Worm (Caenorhabditis elegans) whole organism, L1 larva: ENCODE results near the gene F58E6.5.

Source experiments
- C16A3.4 ChIP-seq: fragments of 150-350 bp; optimal IDR thresholded peaks from 2 replicates; lab custom pipeline; 2014; ENCODE audit warnings: missing biosample characterization, missing genetic modification characterization
- C34B4.2 ChIP-seq: sonication (generic microtip); optimal IDR thresholded peaks from 2 replicates; lab custom pipeline; 2017; ENCODE audit warnings: mild to moderate bottlenecking, missing genetic modification characterization, missing compliant biosample characterization
- F16B12.6 ChIP-seq: fragments of 150-350 bp; optimal IDR thresholded peaks from 2 replicates; lab custom pipeline; 2014; ENCODE audit warnings: missing biosample characterization, missing genetic modification characterization
- alr-1 ChIP-seq: fragments of 200-800 bp; sonication (Bioruptor generic); optimal IDR thresholded peaks from 2 replicates; lab custom pipeline; 2018; ENCODE audit warnings: borderline replicate concordance, mild to moderate bottlenecking, missing genetic modification characterization, missing compliant biosample characterization
- ceh-82 ChIP-seq, 3 experiments: fragments of 150-350 bp in 1 of 3; sonication (generic microtip) in 2 of 3; optimal IDR thresholded peaks; 2 replicates each; lab custom pipeline; 2014 to 2017; ENCODE audit warnings: missing biosample characterization in 3 of 3, missing genetic modification characterization in 3 of 3
- ceh-90 ChIP-seq: sonication (generic microtip); optimal IDR thresholded peaks from 2 replicates; lab custom pipeline; 2016; ENCODE audit warnings: missing genetic modification characterization, missing compliant biosample characterization
- efl-3 ChIP-seq: fragments of 200-800 bp; sonication (Bioruptor generic); optimal IDR thresholded peaks from 2 replicates; lab custom pipeline; 2018; ENCODE audit warnings: mild to moderate bottlenecking, missing genetic modification characterization, missing compliant biosample characterization
- egl-13 ChIP-seq: sonication (generic microtip); optimal IDR thresholded peaks from 2 replicates; lab custom pipeline; 2016; ENCODE audit warnings: missing genotype, missing genetic modification reagents, missing genetic modification characterization, missing compliant biosample characterization
- elt-2 ChIP-seq: sonication (generic microtip); optimal IDR thresholded peaks from 2 replicates; lab custom pipeline; 2016; ENCODE audit warnings: missing genetic modification characterization, mild to moderate bottlenecking, inconsistent platforms, missing compliant biosample characterization, missing genetic modification reagents
- elt-3 ChIP-seq, 6 experiments: fragments of 150-350 bp in 1 of 6; sonication (generic microtip); optimal IDR thresholded peaks; 2 replicates each; lab custom pipeline; 2017 to 2018; ENCODE audit warnings: missing biosample characterization in 6 of 6, missing genetic modification characterization in 6 of 6, inconsistent platforms in 1 of 6
- fkh-10 ChIP-seq: sonication (generic microtip); optimal IDR thresholded peaks from 2 replicates; lab custom pipeline; 2017; ENCODE audit warnings: missing biosample characterization, missing genetic modification reagents, missing genetic modification characterization
- fkh-8 ChIP-seq: sonication (generic microtip); optimal IDR thresholded peaks from 2 replicates; lab custom pipeline; 2016; ENCODE audit warnings: mild to moderate bottlenecking, missing genetic modification characterization, missing compliant biosample characterization
- fos-1 ChIP-seq: fragments of 150-350 bp; optimal IDR thresholded peaks from 2 replicates; lab custom pipeline; 2014; ENCODE audit warnings: missing biosample characterization, missing genetic modification characterization
- hlh-17 ChIP-seq: fragments of 200-800 bp; sonication (Bioruptor generic); optimal IDR thresholded peaks from 2 replicates; lab custom pipeline; 2018; ENCODE audit warnings: missing genetic modification characterization, mild to moderate bottlenecking, missing compliant biosample characterization, moderate library complexity, borderline replicate concordance
- hlh-4 ChIP-seq: sonication (generic microtip); optimal IDR thresholded peaks from 2 replicates; lab custom pipeline; 2016; ENCODE audit warnings: mild to moderate bottlenecking, missing genetic modification characterization, missing compliant biosample characterization
- irx-1 ChIP-seq: sonication (generic microtip); optimal IDR thresholded peaks from 2 replicates; lab custom pipeline; 2016; ENCODE audit warnings: missing genetic modification characterization, missing compliant biosample characterization
- isw-1 ChIP-seq: fragments of 200-800 bp; sonication (Bioruptor generic); IDR thresholded peaks from 2 replicates; pipeline ENCODE4 v1.3.6; 2022; ENCODE audit warnings: missing genetic modification characterization, missing compliant biosample characterization
- lin-14 ChIP-seq: fragments of 200-800 bp; sonication (Bioruptor generic); optimal IDR thresholded peaks from 2 replicates; lab custom pipeline; 2018; ENCODE audit warnings: mild to moderate bottlenecking, missing genetic modification characterization, moderate library complexity, missing compliant biosample characterization
- lin-15B ChIP-seq: fragments of 150-350 bp; sonication (generic microtip); optimal IDR thresholded peaks from 3 replicates; lab custom pipeline; 2014; ENCODE audit warnings: missing biosample characterization, missing genetic modification characterization
- lin-35 ChIP-seq, 2 experiments: fragments of 150-350 bp; optimal IDR thresholded peaks; 2 replicates each; lab custom pipeline; 2014; ENCODE audit warnings: missing biosample characterization in 2 of 2, missing genetic modification characterization in 2 of 2, missing genetic modification reagents in 2 of 2
- lir-3 ChIP-seq: sonication (generic microtip); optimal IDR thresholded peaks from 2 replicates; lab custom pipeline; 2016; ENCODE audit warnings: mild to moderate bottlenecking, missing genetic modification characterization, moderate library complexity, missing compliant biosample characterization; ENCODE audit not compliant: poor library complexity
- mab-9 ChIP-seq: fragments of 200-800 bp; sonication (Bioruptor generic); IDR thresholded peaks from 2 replicates; pipeline ENCODE4 v1.3.6; 2022; ENCODE audit warnings: missing genetic modification reagents, missing genetic modification characterization, missing compliant biosample characterization
- mdl-1 ChIP-seq, 2 experiments: fragments of 150-350 bp; optimal IDR thresholded peaks; 2 replicates each; lab custom pipeline; 2014 to 2017; ENCODE audit warnings: missing biosample characterization in 2 of 2, missing genetic modification characterization in 2 of 2, inconsistent platforms in 1 of 2
- mep-1 ChIP-seq: fragments of 150-350 bp; optimal IDR thresholded peaks from 2 replicates; lab custom pipeline; 2014; ENCODE audit warnings: missing biosample characterization, missing genetic modification characterization
- nhr-11 ChIP-seq: fragments of 150-350 bp; optimal IDR thresholded peaks from 2 replicates; lab custom pipeline; 2014; ENCODE audit warnings: missing biosample characterization, missing genetic modification characterization
- nhr-12 ChIP-seq: sonication (generic microtip); optimal IDR thresholded peaks from 2 replicates; lab custom pipeline; 2017; ENCODE audit warnings: missing biosample characterization, missing genetic modification characterization
- nhr-19 ChIP-seq: fragments of 200-800 bp; sonication (Bioruptor generic); conservative IDR thresholded peaks from 2 replicates; pipeline ENCODE4 v1.3.6; 2022; ENCODE audit warnings: missing genetic modification characterization, missing compliant biosample characterization
- nhr-20 ChIP-seq: sonication (generic microtip); optimal IDR thresholded peaks from 2 replicates; lab custom pipeline; 2016; ENCODE audit warnings: mild to moderate bottlenecking, missing genetic modification characterization, missing compliant biosample characterization
- nhr-28 ChIP-seq: fragments of 150-350 bp; optimal IDR thresholded peaks from 2 replicates; lab custom pipeline; 2014; ENCODE audit warnings: missing biosample characterization, missing genetic modification characterization
- nhr-47 ChIP-seq: sonication (generic microtip); optimal IDR thresholded peaks from 2 replicates; lab custom pipeline; 2016; ENCODE audit warnings: mild to moderate bottlenecking, missing genetic modification characterization, moderate library complexity, missing compliant biosample characterization
- nhr-71 ChIP-seq: sonication (generic microtip); optimal IDR thresholded peaks from 2 replicates; lab custom pipeline; 2016; ENCODE audit warnings: mild to moderate bottlenecking, missing genetic modification characterization, moderate library complexity, missing compliant biosample characterization
- nhr-77 ChIP-seq: fragments of 150-350 bp; optimal IDR thresholded peaks from 2 replicates; lab custom pipeline; 2014; ENCODE audit warnings: missing biosample characterization, missing genetic modification characterization
- nhr-84 ChIP-seq: sonication (generic microtip); optimal IDR thresholded peaks from 2 replicates; lab custom pipeline; 2017; ENCODE audit warnings: missing biosample characterization, missing genetic modification characterization
- nhr-85 ChIP-seq: sonication (generic microtip); peaks from one replicate; lab custom pipeline; 2016; ENCODE audit warnings: missing genetic modification characterization, inconsistent platforms, missing compliant biosample characterization
- nhr-90 ChIP-seq: sonication (generic microtip); optimal IDR thresholded peaks from 2 replicates; lab custom pipeline; 2016; ENCODE audit warnings: mild to moderate bottlenecking, missing genetic modification characterization, missing compliant biosample characterization; ENCODE audit not compliant: poor library complexity
- pag-3 ChIP-seq: sonication (generic microtip); optimal IDR thresholded peaks from 2 replicates; lab custom pipeline; 2017; ENCODE audit warnings: missing genetic modification characterization, mild to moderate bottlenecking, missing compliant biosample characterization, antibody characterized with exemption, borderline replicate concordance; ENCODE audit not compliant: insufficient read depth
- pax-3 ChIP-seq: fragments of 200-800 bp; sonication (Bioruptor generic); optimal IDR thresholded peaks from 2 replicates; lab custom pipeline; 2018; ENCODE audit warnings: mild to moderate bottlenecking, missing genetic modification characterization, moderate library complexity, missing compliant biosample characterization
- rnt-1 ChIP-seq: sonication (generic microtip); optimal IDR thresholded peaks from 2 replicates; lab custom pipeline; 2016; ENCODE audit warnings: mild to moderate bottlenecking, missing genetic modification characterization, moderate library complexity, missing compliant biosample characterization
- skn-1 ChIP-seq: fragments of 150-350 bp; optimal IDR thresholded peaks from 2 replicates; lab custom pipeline; 2014; ENCODE audit warnings: missing biosample characterization, missing genetic modification characterization
- snpc-4 ChIP-seq: fragments of 150-350 bp; optimal IDR thresholded peaks from 2 replicates; lab custom pipeline; 2014; ENCODE audit warnings: missing biosample characterization, missing genetic modification characterization
- snu-23 ChIP-seq: sonication (generic microtip); optimal IDR thresholded peaks from 2 replicates; lab custom pipeline; 2016; ENCODE audit warnings: missing genetic modification characterization, missing compliant biosample characterization
- sptf-1 ChIP-seq: fragments of 150-350 bp; optimal IDR thresholded peaks from 2 replicates; lab custom pipeline; 2014; ENCODE audit warnings: missing biosample characterization, missing genetic modification characterization
- sup-37 ChIP-seq: fragments of 200-800 bp; sonication (Bioruptor generic); optimal IDR thresholded peaks from 2 replicates; lab custom pipeline; 2018; ENCODE audit warnings: mild to moderate bottlenecking, missing genetic modification characterization, missing compliant biosample characterization
- tbx-2 ChIP-seq: sonication (generic microtip); optimal IDR thresholded peaks from 2 replicates; lab custom pipeline; 2016; ENCODE audit warnings: missing genetic modification characterization, missing compliant biosample characterization
- tlp-1 ChIP-seq: fragments of 150-350 bp; optimal IDR thresholded peaks from 2 replicates; lab custom pipeline; 2014; ENCODE audit warnings: missing biosample characterization, missing genetic modification characterization
- unc-30 ChIP-seq: sonication (generic microtip); optimal IDR thresholded peaks from 2 replicates; lab custom pipeline; 2017; ENCODE audit warnings: missing biosample characterization, missing genetic modification characterization
- vab-15 ChIP-seq: sonication (generic microtip); optimal IDR thresholded peaks from 2 replicates; lab custom pipeline; 2017; ENCODE audit warnings: missing genotype, mild to moderate bottlenecking, missing genetic modification characterization, missing compliant biosample characterization
- zag-1 ChIP-seq: fragments of 150-350 bp; optimal IDR thresholded peaks from 2 replicates; lab custom pipeline; 2014; ENCODE audit warnings: missing biosample characterization, missing genetic modification characterization
- zip-4 ChIP-seq: fragments of 200-800 bp; sonication (Bioruptor generic); optimal IDR thresholded peaks from 2 replicates; lab custom pipeline; 2018; ENCODE audit warnings: mild to moderate bottlenecking, missing genetic modification characterization, moderate library complexity, missing compliant biosample characterization
- ztf-4 ChIP-seq: fragments of 150-350 bp; optimal IDR thresholded peaks from 2 replicates; lab custom pipeline; 2014; ENCODE audit warnings: missing biosample characterization, missing genetic modification characterization

F58E6.5 gene

DNA sequence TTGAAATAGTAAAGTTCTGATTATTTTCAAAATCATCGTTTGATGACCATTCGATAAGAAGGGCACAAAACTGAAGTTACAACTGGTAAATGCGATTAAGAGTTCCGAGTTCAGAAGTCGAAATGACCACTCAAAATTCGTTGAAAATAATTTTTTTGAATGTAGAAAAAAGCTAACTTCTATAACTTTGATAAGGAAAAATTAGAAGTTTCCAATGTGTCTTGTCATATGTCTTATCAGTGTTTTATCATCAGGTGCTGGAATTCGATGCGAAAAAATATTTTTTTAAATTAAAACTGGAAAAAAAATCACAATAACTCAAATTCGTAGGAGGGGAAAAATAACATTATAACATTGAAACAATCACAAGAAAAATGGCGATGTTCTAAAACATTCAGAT lies 28.6 kb downstream of the F58E6.5 start:
- peak; percentile 21 for TF ChIP-seq elt-2
- no peak for TF ChIP-seq mdl-1 (tag; optimal IDR thresholded peaks at IDR 0.05; lab: Kevin White, UChicago)
- TF ChIP-seq lin-35 (GFP tag; optimal IDR thresholded peaks at IDR 0.05; lab: Kevin White, UChicago): peak in 1 of 2 experiments; percentile 8

DNA sequence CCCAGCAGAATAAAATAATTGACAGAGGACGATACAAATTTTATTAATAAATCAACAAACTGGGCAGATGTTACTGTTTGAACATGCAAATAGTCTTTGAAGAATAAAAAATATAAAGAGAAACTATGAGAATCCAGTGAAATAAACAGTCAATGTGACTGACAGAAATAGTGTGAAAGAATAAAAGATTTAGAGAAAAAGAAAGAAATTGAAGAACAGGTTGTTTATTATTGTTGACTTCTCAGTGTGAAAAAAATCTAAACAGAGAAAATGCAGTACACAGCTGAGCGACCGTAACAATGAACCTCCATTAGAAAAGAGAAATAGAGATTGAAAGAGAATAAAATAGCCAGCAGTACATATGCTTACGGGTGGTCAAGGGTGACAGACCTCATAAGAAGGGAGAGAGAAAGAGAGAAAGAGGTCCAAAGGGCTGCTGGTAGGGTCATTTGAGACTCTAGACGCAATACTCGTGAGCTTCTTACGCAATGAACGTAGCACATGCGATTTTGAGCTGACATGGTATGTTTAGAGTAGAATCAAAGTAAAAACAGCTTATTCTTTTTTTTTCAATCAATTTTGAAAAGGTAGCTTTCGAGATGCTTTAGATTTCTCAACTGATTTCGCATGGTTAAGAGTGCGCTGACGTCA lies 30.2 kb downstream of the F58E6.5 start, which contains the start of gene slcr-46.3:
TSS of gene slcr-46.3 (minus strand) at position 86 of the 651 bp plus-strand sequence.
- TF ChIP-seq nhr-19 (GFP tag; lab: Robert Waterston, UW) (no peak), irx-1 (no peak), F16B12.6 (tag; lab: Kevin White, UChicago) (no peak), tlp-1 (tag; lab: Kevin White, UChicago) (no peak), nhr-84 (tag; lab: Kevin White, UChicago) (no peak), ztf-4 (no peak), lir-3 (tag; lab: Kevin White, UChicago) (no peak), vab-15 (tag; lab: Kevin White, UChicago) (no peak), nhr-12 (tag; lab: Kevin White, UChicago) (no peak), snpc-4 (tag; lab: Kevin White, UChicago) (no peak), pag-3 (no peak), tbx-2 (tag; lab: Kevin White, UChicago) (no peak), nhr-20 (no peak), rnt-1 (no peak), mep-1 (tag; lab: Kevin White, UChicago) (peak; percentile 7), C34B4.2 (tag; lab: Kevin White, UChicago) (no peak), hlh-17 (no peak), mab-9 (no peak), zip-4 (GFP tag; lab: Kevin White, UChicago) (no peak), elt-2 (no peak), skn-1 (tag; lab: Kevin White, UChicago) (no peak), pax-3 (no peak), elt-3 (tag; optimal IDR thresholded peaks at IDR 0.05; lab: Kevin White, UChicago) (peak in 1 of 6 experiments; percentile 9), nhr-47 (no peak), alr-1 (tag; lab: Kevin White, UChicago) (no peak), lin-14 (GFP tag; lab: Kevin White, UChicago) (peak; percentile 42), zag-1 (tag; lab: Kevin White, UChicago) (no peak), snu-23 (GFP tag; lab: Kevin White, UChicago) (peak; percentile 21), nhr-77 (tag; lab: Kevin White, UChicago) (no peak), fkh-10 (GFP tag; lab: Kevin White, UChicago) (no peak), nhr-90 (tag; lab: Kevin White, UChicago) (no peak), nhr-71 (tag; lab: Kevin White, UChicago) (no peak), hlh-4 (tag; lab: Kevin White, UChicago) (no peak), isw-1 (GFP tag; lab: Robert Waterston, UW) (no peak), egl-13 (tag; lab: Kevin White, UChicago) (no peak), lin-15B (tag; lab: Kevin White, UChicago) (no peak), sup-37 (GFP tag; lab: Kevin White, UChicago) (no peak), efl-3 (no peak), fos-1 (tag; lab: Kevin White, UChicago) (no peak), ceh-90 (tag; lab: Kevin White, UChicago) (no peak), mdl-1 (tag; optimal IDR thresholded peaks at IDR 0.05; lab: Kevin White, UChicago) (no peak), fkh-8 (tag; lab: Kevin White, UChicago) (no peak), nhr-85 (tag; lab: Kevin White, UChicago) (peak; percentile 76), ceh-82 (tag; optimal IDR thresholded peaks at IDR 0.05; lab: Kevin White, UChicago) (no peak), C16A3.4 (peak; percentile 13), sptf-1 (tag; lab: Kevin White, UChicago) (no peak), nhr-11 (tag; lab: Kevin White, UChicago) (no peak), nhr-28 (tag; lab: Kevin White, UChicago) (no peak), unc-30 (no peak)
